Worm (Caenorhabditis elegans): ENCODE data around the gene srsx-24.
"Not testable (repeated sequence)": the region's sequence is repeated elsewhere in the genome, so short reads cannot be mapped to it uniquely, and the experiment has no call there.

The srsx-24 gene

DNA sequence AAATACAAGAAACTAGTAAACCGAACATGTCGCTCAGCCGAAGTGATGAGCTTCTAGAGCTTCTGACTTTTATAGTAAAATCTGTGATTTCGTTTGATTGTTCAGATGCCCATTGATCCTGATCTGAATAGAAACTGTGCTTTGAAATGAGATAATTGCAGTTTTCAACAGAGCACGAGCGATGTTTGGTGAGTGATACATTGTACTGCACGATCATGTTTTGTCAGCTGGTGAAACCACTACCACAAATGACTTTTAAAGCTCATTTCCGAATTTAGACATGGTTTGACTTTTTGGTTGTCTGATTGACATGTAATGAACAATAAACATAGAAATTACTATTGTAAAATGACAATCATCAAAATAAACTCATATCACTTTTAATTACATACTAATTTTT lies 23.8 kb downstream of the srsx-24 start, which contains the start of gene tag-293:
Gene tag-293 (minus strand): TSS at position 101 of the 400 bp plus-strand sequence.
- TF ChIP-seq Y75B8A.6 (GFP tag; IDR thresholded peaks at IDR 0.05): no peak
- TF ChIP-seq lin-1 (GFP tag; IDR thresholded peaks at IDR 0.05): no peak
- TF ChIP-seq ceh-44 (GFP tag; IDR thresholded peaks at IDR 0.05): no peak
- no peak for TF ChIP-seq lsy-2 (tag; optimal IDR thresholded peaks at IDR 0.05)
- TF ChIP-seq hif-1 (tag; optimal IDR thresholded peaks at IDR 0.05): no peak
- no peak for TF ChIP-seq mep-1 (tag; optimal IDR thresholded peaks at IDR 0.05)
- TF ChIP-seq saeg-2 (GFP tag; IDR thresholded peaks at IDR 0.05): no peak
- TF ChIP-seq lin-29 (GFP tag; IDR thresholded peaks at IDR 0.05): no peak
- TF ChIP-seq vab-7 (GFP tag; IDR thresholded peaks at IDR 0.05): no peak
- TF ChIP-seq Y48G9A.11 (GFP tag; IDR thresholded peaks at IDR 0.05): no peak
- no peak for TF ChIP-seq tra-1 (GFP tag; IDR thresholded peaks at IDR 0.05)
- TF ChIP-seq D1046.2 (GFP tag; IDR thresholded peaks at IDR 0.05): no peak
- no peak for TF ChIP-seq spr-1 (tag; optimal IDR thresholded peaks at IDR 0.05)
- no peak for TF ChIP-seq zfp-3 (GFP tag; conservative IDR thresholded peaks at IDR 0.05)
- TF ChIP-seq spr-3 (GFP tag; optimal IDR thresholded peaks at IDR 0.05): no peak
- no peak for TF ChIP-seq nhr-41 (GFP tag; IDR thresholded peaks at IDR 0.05)
- no peak for TF ChIP-seq cey-2 (tag; optimal IDR thresholded peaks at IDR 0.05; ENCODE audit: borderline replicate concordance, insufficient read depth)
- no peak for TF ChIP-seq dmd-8 (GFP tag; IDR thresholded peaks at IDR 0.05)
- TF ChIP-seq sdz-12 (GFP tag; optimal IDR thresholded peaks at IDR 0.05): no peak

DNA sequence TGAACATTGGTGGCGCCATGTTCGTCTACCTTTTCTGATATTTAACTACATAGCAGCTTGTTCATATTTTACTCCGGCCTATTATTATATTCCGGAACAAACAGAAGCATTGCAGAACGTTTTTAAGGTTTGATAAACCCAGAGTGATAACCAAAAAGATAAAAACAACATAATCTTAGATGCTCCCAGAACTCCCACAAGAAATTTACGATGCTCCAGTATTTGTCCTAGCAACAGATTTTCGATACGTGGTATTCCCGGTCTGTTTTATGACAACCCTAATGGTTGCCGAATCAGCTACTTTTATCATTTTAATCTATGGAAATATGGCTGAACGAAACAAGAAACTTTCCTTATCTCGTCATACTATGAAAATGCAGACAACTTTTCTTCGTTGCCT lies 25.7 kb downstream of the srsx-24 start:
- no peak for TF ChIP-seq arid-1 (GFP tag; conservative IDR thresholded peaks at IDR 0.05)
- no peak for TF ChIP-seq pqm-1 (tag; optimal IDR thresholded peaks at IDR 0.05)
- TF ChIP-seq unc-62 (GFP tag; optimal IDR thresholded peaks at IDR 0.05 in 1 of 2): peak in 1 of 2 experiments; percentile 92
- TF ChIP-seq unc-62 (tag; optimal IDR thresholded peaks at IDR 0.05): no peak
- no peak for TF ChIP-seq lir-3 (tag; optimal IDR thresholded peaks at IDR 0.05)
- no peak for TF ChIP-seq hlh-11 (tag; optimal IDR thresholded peaks at IDR 0.05)

DNA sequence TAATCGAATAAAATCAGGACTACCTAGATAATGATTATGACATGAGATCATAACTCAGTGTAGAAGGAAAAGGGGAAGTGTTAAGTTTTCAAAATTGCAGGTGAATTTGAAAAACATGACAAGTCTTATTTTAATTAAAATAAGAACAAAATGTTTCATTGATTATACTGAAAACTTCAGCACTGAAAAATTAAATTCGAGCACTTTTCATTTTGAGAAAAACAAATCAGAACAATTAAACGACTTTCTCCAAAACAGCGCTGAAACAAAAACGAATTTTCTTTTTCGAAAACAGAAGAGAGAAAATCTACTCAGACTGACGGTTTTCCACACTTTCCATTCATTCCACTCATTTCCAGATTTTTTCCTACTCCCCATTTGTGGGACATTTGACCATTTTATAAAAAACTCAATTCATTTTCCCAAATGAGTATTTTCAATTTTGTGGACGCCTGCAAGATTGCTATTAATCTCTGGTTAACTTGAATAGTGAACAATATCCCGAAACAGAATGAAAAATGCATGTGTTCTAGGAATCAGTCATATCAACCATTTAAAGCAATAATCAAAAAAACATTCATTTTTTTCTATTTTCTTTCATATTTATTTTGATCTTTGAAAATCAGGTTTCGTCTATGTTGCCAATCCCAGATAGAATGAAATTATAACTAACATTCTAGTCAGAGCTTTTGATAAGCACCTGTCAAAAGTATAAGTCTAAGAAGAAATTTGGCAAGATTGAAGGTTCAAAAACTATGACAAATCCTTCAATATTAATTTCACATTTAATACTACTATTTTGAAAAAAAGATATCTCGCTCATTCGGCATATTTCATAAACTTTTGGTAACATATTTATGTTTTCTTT lies 26.9 kb downstream of the srsx-24 start, which contains the start of the genes srh-231 and srh-275:
Gene srh-231 (minus strand): TSS at position 51 of the 868 bp plus-strand sequence.
Gene srh-275 (plus strand): TSS at position 818 of the 868 bp plus-strand sequence.
- TF ChIP-seq fos-1 (tag; optimal IDR thresholded peaks at IDR 0.05): no peak
- peak; percentile 92 for TF ChIP-seq aha-1 (tag)

DNA sequence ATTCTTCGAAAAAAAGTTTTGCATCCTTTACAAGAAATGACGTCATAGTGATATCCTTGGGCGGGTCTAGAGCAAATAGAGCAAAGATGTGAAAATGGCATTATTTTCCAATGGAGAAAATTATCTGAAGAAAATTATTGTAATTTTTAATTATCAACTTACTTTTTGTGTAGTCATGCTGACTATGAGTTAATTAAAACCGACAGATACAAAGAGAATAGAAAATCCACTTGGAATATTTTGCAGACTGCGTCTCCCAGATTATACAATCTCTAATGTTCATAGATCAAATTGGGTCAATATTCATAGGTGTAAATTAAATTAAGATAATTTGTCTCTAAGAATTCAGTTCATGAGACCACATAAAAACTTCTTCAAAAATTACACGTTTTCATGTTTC lies 29.7 kb downstream of the srsx-24 start, which contains the start of gene nhr-149:
Gene nhr-149 (minus strand): TSS at position 101 of the 400 bp plus-strand sequence.
- no peak for TF ChIP-seq ces-1 (GFP tag; optimal IDR thresholded peaks at IDR 0.05)

DNA sequence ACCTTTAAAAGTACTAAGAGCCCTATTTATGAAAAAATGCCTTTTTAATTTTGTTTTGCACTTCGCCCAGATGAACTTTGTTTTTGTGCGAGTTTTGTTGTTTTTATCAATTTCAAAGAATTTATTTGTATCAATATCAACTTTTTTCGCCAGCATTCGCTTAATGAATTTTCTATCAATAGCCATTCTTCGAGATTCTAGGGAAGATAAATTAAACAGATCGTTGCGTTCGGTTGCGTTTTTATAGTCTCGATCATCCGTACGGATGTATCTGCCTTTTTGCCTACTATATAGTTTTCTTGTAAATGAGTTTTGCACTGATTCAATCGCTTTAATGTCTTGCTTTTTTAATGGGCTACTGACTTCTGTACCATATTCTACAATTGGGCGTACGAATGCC lies 33.8 kb downstream of the srsx-24 start, which contains the start of gene nhr-147:
Gene nhr-147 (plus strand): TSS at position 301 of the 400 bp plus-strand sequence.
- not testable (repeated sequence) for TF ChIP-seq unc-62 (GFP tag; optimal IDR thresholded peaks at IDR 0.05 in 1 of 2); unc-62 (tag; optimal IDR thresholded peaks at IDR 0.05); egl-43 (GFP tag; IDR thresholded peaks at IDR 0.05); F26F4.8 (GFP tag; conservative IDR thresholded peaks at IDR 0.05)

Measured in whole organism, L4 larva.